Fruit fly (Drosophila melanogaster) whole organism, embryonic: ENCODE measurements around the gene CG5882.
A peak's percentile ranks its signal among the peaks of the same experiment; 100 is the strongest.

Experiments used
- Adf1 ChIP-seq: fragments of 200-800 bp; sonication (Bioruptor generic); IDR thresholded peaks from 2 replicates; pipeline ENCODE4 v1.3.6; 2022; ENCODE audit warnings: missing biosample characterization, missing genetic modification characterization
- BtbVII ChIP-seq: fragments of 200-800 bp; sonication (Bioruptor generic); optimal IDR thresholded peaks from 3 replicates; lab custom pipeline; 2017; ENCODE audit warnings: missing biosample characterization, mild to moderate bottlenecking, missing genetic modification characterization
- CG10209 ChIP-seq: fragments of 200-800 bp; sonication (Bioruptor generic); optimal IDR thresholded peaks from 3 replicates; lab custom pipeline; 2017; ENCODE audit warnings: missing biosample characterization, mild to moderate bottlenecking, missing genetic modification characterization, missing genetic modification reagents
- CG1024 ChIP-seq: fragments of 200-800 bp; sonication (Bioruptor generic); IDR thresholded peaks from 2 replicates; pipeline ENCODE4 v1.3.6; 2022; ENCODE audit warnings: missing biosample characterization, missing genetic modification characterization
- CG12104 ChIP-seq: fragments of 200-800 bp; sonication (Bioruptor generic); optimal IDR thresholded peaks from 3 replicates; lab custom pipeline; 2016; ENCODE audit warnings: missing biosample characterization, missing genetic modification characterization
- CG12769 ChIP-seq: fragments of 200-800 bp; sonication (Bioruptor generic); optimal IDR thresholded peaks from 2 replicates; lab custom pipeline; 2019; ENCODE audit warnings: missing biosample characterization, mild to moderate bottlenecking, missing genetic modification characterization, moderate library complexity
- CG16815 ChIP-seq: fragments of 200-800 bp; sonication (Bioruptor generic); optimal IDR thresholded peaks from 3 replicates; lab custom pipeline; 2017; ENCODE audit warnings: missing biosample characterization, mild to moderate bottlenecking, missing genetic modification characterization
- CG32532 ChIP-seq: fragments of 200-800 bp; sonication (Bioruptor generic); IDR thresholded peaks from 2 replicates; pipeline ENCODE4 v1.3.6; 2022; ENCODE audit warnings: missing biosample characterization, missing genetic modification characterization
- CG4820 ChIP-seq: fragments of 200-800 bp; sonication (Bioruptor generic); optimal IDR thresholded peaks from 3 replicates; lab custom pipeline; 2016; ENCODE audit warnings: missing biosample characterization, missing genetic modification characterization
- CG8290 ChIP-seq, 3 experiments: fragments of 200-800 bp; sonication (Bioruptor generic); optimal IDR thresholded peaks; 2 replicates each; lab custom pipeline; 2016 to 2019; ENCODE audit warnings: missing biosample characterization in 3 of 3, missing genetic modification characterization in 3 of 3, mild to moderate bottlenecking in 2 of 3, moderate library complexity in 1 of 3
- CG9727 ChIP-seq: fragments of 200-800 bp; sonication (Bioruptor generic); optimal IDR thresholded peaks from 3 replicates; lab custom pipeline; 2017; ENCODE audit warnings: missing biosample characterization, mild to moderate bottlenecking, missing genetic modification characterization
- CrebB ChIP-seq: fragments of 200-800 bp; sonication (Bioruptor generic); optimal IDR thresholded peaks from 3 replicates; lab custom pipeline; 2018; ENCODE audit warnings: missing biosample characterization, mild to moderate bottlenecking, missing genetic modification characterization
- D19B ChIP-seq: fragments of 200-800 bp; sonication (Bioruptor generic); optimal IDR thresholded peaks from 2 replicates; lab custom pipeline; 2017; ENCODE audit warnings: missing biosample characterization, mild to moderate bottlenecking, missing genetic modification characterization
- Dad ChIP-seq: fragments of 200-800 bp; sonication (Bioruptor generic); optimal IDR thresholded peaks from 3 replicates; lab custom pipeline; 2016; ENCODE audit warnings: missing biosample characterization, missing genetic modification characterization
- Dip3 ChIP-seq: fragments of 200-800 bp; sonication (Bioruptor generic); optimal IDR thresholded peaks from 3 replicates; lab custom pipeline; 2016; ENCODE audit warnings: missing biosample characterization, missing genetic modification characterization
- Dll ChIP-seq: fragments of 200-800 bp; sonication (Bioruptor generic); IDR thresholded peaks from 4 replicates; pipeline ENCODE4 v1.3.6; 2022; ENCODE audit warnings: missing biosample characterization, missing genetic modification characterization; ENCODE audit not compliant: partially characterized antibody
- Drgx ChIP-seq: fragments of 200-800 bp; sonication (Bioruptor generic); IDR thresholded peaks from 2 replicates; pipeline ENCODE4 v1.3.6; 2022; ENCODE audit warnings: missing biosample characterization, missing genetic modification characterization
- E2f2 ChIP-seq: fragments of 200-800 bp; sonication (Bioruptor generic); IDR thresholded peaks from 2 replicates; pipeline ENCODE4 v1.3.6; 2022; ENCODE audit warnings: missing biosample characterization, missing genetic modification characterization
- Elba2 ChIP-seq: fragments of 200-800 bp; sonication (Bioruptor generic); optimal IDR thresholded peaks from 3 replicates; lab custom pipeline; 2016; ENCODE audit warnings: missing biosample characterization, missing genetic modification characterization
- Gsc ChIP-seq: fragments of 200-800 bp; sonication (Bioruptor generic); IDR thresholded peaks from 2 replicates; pipeline ENCODE4 v1.3.6; 2022; ENCODE audit warnings: missing biosample characterization, missing genetic modification characterization
- HLH54F ChIP-seq: fragments of 200-800 bp; sonication (Bioruptor generic); optimal IDR thresholded peaks from 3 replicates; lab custom pipeline; 2016; ENCODE audit warnings: missing biosample characterization, missing genetic modification characterization
- Mad ChIP-seq: fragments of 200-800 bp; sonication (Bioruptor generic); optimal IDR thresholded peaks from 2 replicates; lab custom pipeline; 2016; ENCODE audit warnings: missing biosample characterization, missing genetic modification characterization
- Meics ChIP-seq: fragments of 200-800 bp; sonication (Bioruptor generic); optimal IDR thresholded peaks from 2 replicates; lab custom pipeline; 2017; ENCODE audit warnings: missing biosample characterization, mild to moderate bottlenecking, missing genetic modification characterization
- Ptx1 ChIP-seq: fragments of 200-800 bp; sonication (Bioruptor generic); IDR thresholded peaks from 2 replicates; pipeline ENCODE4 v1.3.6; 2022; ENCODE audit warnings: missing biosample characterization, missing genetic modification characterization
- Scr ChIP-seq: fragments of 200-800 bp; sonication (Bioruptor generic); IDR thresholded peaks from 2 replicates; pipeline ENCODE4 v1.3.6; 2022; ENCODE audit warnings: missing biosample characterization, missing genetic modification characterization; ENCODE audit not compliant: partially characterized antibody
- Sry-β ChIP-seq: fragments of 200-800 bp; sonication (Bioruptor generic); optimal IDR thresholded peaks from 2 replicates; lab custom pipeline; 2018; ENCODE audit warnings: missing biosample characterization, mild to moderate bottlenecking, missing genetic modification characterization, moderate library complexity
- ara ChIP-seq: fragments of 200-800 bp; sonication (Bioruptor generic); IDR thresholded peaks from 2 replicates; pipeline ENCODE4 v1.3.6; 2022; ENCODE audit warnings: missing biosample characterization, missing genetic modification characterization
- caup ChIP-seq: fragments of 200-800 bp; sonication (Bioruptor generic); optimal IDR thresholded peaks from 3 replicates; lab custom pipeline; 2017; ENCODE audit warnings: missing biosample characterization, mild to moderate bottlenecking, missing genetic modification characterization, moderate library complexity; ENCODE audit not compliant: severe bottlenecking
- chinmo ChIP-seq: fragments of 200-800 bp; sonication (Bioruptor generic); IDR thresholded peaks from 4 replicates; pipeline ENCODE4 v1.3.6; 2022; ENCODE audit warnings: missing biosample characterization, missing genetic modification characterization; ENCODE audit not compliant: partially characterized antibody
- crol ChIP-seq: fragments of 200-800 bp; sonication (Bioruptor generic); IDR thresholded peaks from 2 replicates; pipeline ENCODE4 v1.3.6; 2022; ENCODE audit warnings: missing biosample characterization, missing genetic modification characterization
- dmrt11E ChIP-seq: fragments of 200-800 bp; sonication (Bioruptor generic); optimal IDR thresholded peaks from 3 replicates; lab custom pipeline; 2018; ENCODE audit warnings: missing biosample characterization, mild to moderate bottlenecking, missing genetic modification characterization, moderate library complexity
- dmrt99B ChIP-seq: fragments of 200-800 bp; sonication (Bioruptor generic); optimal IDR thresholded peaks from 2 replicates; lab custom pipeline; 2018; ENCODE audit warnings: missing biosample characterization, mild to moderate bottlenecking, missing genetic modification characterization, moderate library complexity
- emc ChIP-seq: fragments of 200-800 bp; sonication (Bioruptor generic); optimal IDR thresholded peaks from 2 replicates; lab custom pipeline; 2016; ENCODE audit warnings: missing biosample characterization, missing genetic modification characterization
- ftz-f1 ChIP-seq: fragments of 200-800 bp; sonication (Bioruptor generic); optimal IDR thresholded peaks from 2 replicates; lab custom pipeline; 2016; ENCODE audit warnings: missing biosample characterization, missing genetic modification characterization
- gem ChIP-seq: fragments of 200-800 bp; sonication (Bioruptor generic); optimal IDR thresholded peaks from 2 replicates; lab custom pipeline; 2019; ENCODE audit warnings: missing biosample characterization, mild to moderate bottlenecking, missing genetic modification characterization, moderate library complexity
- gfzf ChIP-seq: fragments of 200-800 bp; sonication (Bioruptor generic); optimal IDR thresholded peaks from 2 replicates; lab custom pipeline; 2016; ENCODE audit warnings: missing biosample characterization, mild to moderate bottlenecking, missing genetic modification characterization, moderate library complexity
- her ChIP-seq: fragments of 200-800 bp; sonication (Bioruptor generic); optimal IDR thresholded peaks from 2 replicates; lab custom pipeline; 2016; ENCODE audit warnings: missing biosample characterization, missing genetic modification characterization
- insv ChIP-seq, 2 experiments: fragments of 200-800 bp; sonication (Bioruptor generic); optimal IDR thresholded peaks; 3 replicates each; lab custom pipeline; 2016 to 2018; ENCODE audit warnings: missing biosample characterization in 2 of 2, missing genetic modification characterization in 2 of 2
- pfk ChIP-seq: fragments of 200-800 bp; sonication (Bioruptor generic); optimal IDR thresholded peaks from 2 replicates; lab custom pipeline; 2018; ENCODE audit warnings: missing biosample characterization, mild to moderate bottlenecking, missing genetic modification characterization, moderate library complexity
- pum ChIP-seq: fragments of 200-800 bp; sonication (Bioruptor generic); optimal IDR thresholded peaks from 2 replicates; lab custom pipeline; 2016; ENCODE audit warnings: missing biosample characterization, missing genetic modification characterization
- ro ChIP-seq: fragments of 200-800 bp; sonication (Bioruptor generic); IDR thresholded peaks from 2 replicates; pipeline ENCODE4 v1.3.6; 2022; ENCODE audit warnings: missing biosample characterization, missing genetic modification characterization
- tio ChIP-seq: fragments of 200-800 bp; sonication (Bioruptor generic); optimal IDR thresholded peaks from 2 replicates; lab custom pipeline; 2017; ENCODE audit warnings: missing biosample characterization, missing genetic modification characterization, inconsistent platforms
- tx ChIP-seq: fragments of 200-800 bp; sonication (Bioruptor generic); optimal IDR thresholded peaks from 2 replicates; lab custom pipeline; 2016; ENCODE audit warnings: missing biosample characterization, missing genetic modification characterization

CG5882 gene

dm6 chr3R:27153062-27153878, 34.8 kb downstream of the CG5882 start (continued):
- no peak for TF ChIP-seq pfk
- peak; percentile 48; the same call in 1 of the 2 replicates for TF ChIP-seq CG32532 (GFP tag; lab: Robert Waterston, UW)
- peak; percentile 35 for TF ChIP-seq CG4820 (GFP tag; lab: Kevin White, UChicago)
- peak; percentile 59 for TF ChIP-seq D19B
- peak; percentile 70 for TF ChIP-seq CG9727 (GFP tag; lab: Kevin White, UChicago)
- no peak for TF ChIP-seq Drgx (GFP tag; lab: Robert Waterston, UW)
- TF ChIP-seq Elba2 (GFP tag; lab: Kevin White, UChicago) = no peak
- no peak for TF ChIP-seq Dll (GFP tag; lab: Robert Waterston, UW)
- TF ChIP-seq tio (GFP tag; lab: Kevin White, UChicago) = peak; percentile 77
- TF ChIP-seq BtbVII (GFP tag; lab: Kevin White, UChicago) = peak; percentile 64
- TF ChIP-seq tx (GFP tag; lab: Kevin White, UChicago) = no peak
- peak; percentile 51 for TF ChIP-seq dmrt99B
- no peak for TF ChIP-seq emc (GFP tag; lab: Kevin White, UChicago)
- no peak for TF ChIP-seq ro (GFP tag; lab: Robert Waterston, UW)
- no peak for TF ChIP-seq ara
- TF ChIP-seq Sry-β (GFP tag; lab: Kevin White, UChicago) = no peak
- peak; percentile 72 for TF ChIP-seq gem
- TF ChIP-seq HLH54F (GFP tag; lab: Kevin White, UChicago) = peak; percentile 37
- TF ChIP-seq CrebB (tag; lab: Kevin White, UChicago) = no peak
- TF ChIP-seq E2f2 (GFP tag; lab: Robert Waterston, UW) = no peak
- no peak for TF ChIP-seq Mad
- no peak for TF ChIP-seq CG8290 (GFP tag; optimal IDR thresholded peaks at IDR 0.05; lab: Kevin White, UChicago)
- TF ChIP-seq CG8290 (tag; optimal IDR thresholded peaks at IDR 0.05; lab: Kevin White, UChicago) = peak in 1 of 2 experiments; percentile 43
- no peak for TF ChIP-seq Dad
- no peak for TF ChIP-seq CG1024 (GFP tag; lab: Robert Waterston, UW)
- no peak for TF ChIP-seq Gsc (GFP tag; lab: Robert Waterston, UW)
- TF ChIP-seq Meics (GFP tag; lab: Kevin White, UChicago) = peak; percentile 71
- TF ChIP-seq dmrt11E (tag; lab: Kevin White, UChicago) = peak; percentile 9
- TF ChIP-seq CG12104 (GFP tag; lab: Kevin White, UChicago) = peak; percentile 61
- no peak for TF ChIP-seq insv (GFP tag; optimal IDR thresholded peaks at IDR 0.05; lab: Kevin White, UChicago)
- no peak for TF ChIP-seq Scr (GFP tag; lab: Robert Waterston, UW)
- peak; percentile 71 for TF ChIP-seq CG10209 (GFP tag; lab: Kevin White, UChicago)
- peak; percentile 67 for TF ChIP-seq caup
- peak; percentile 34 for TF ChIP-seq CG16815 (GFP tag; lab: Kevin White, UChicago)
- no peak for TF ChIP-seq pum (GFP tag; lab: Kevin White, UChicago)

- TF ChIP-seq crol (peak; percentile 39; the same call in 1 of the 2 replicates), ftz-f1 (GFP tag; lab: Kevin White, UChicago) (peak; percentile 82), gfzf (GFP tag; lab: Kevin White, UChicago) (no peak), Ptx1 (GFP tag; lab: Robert Waterston, UW) (no peak), Adf1 (peak; percentile 3; the same call in 1 of the 2 replicates), Dip3 (GFP tag; lab: Kevin White, UChicago) (no peak), CG12769 (tag; lab: Kevin White, UChicago) (no peak), chinmo (GFP tag; lab: Robert Waterston, UW) (0 out of 4 replicates have a peak, but pooled peaks have one; percentile 31), her (GFP tag; lab: Kevin White, UChicago) (no peak), dmrt99B (no peak), CG10209 (GFP tag; lab: Kevin White, UChicago) (no peak)
These were observed 35.6 kb downstream of the CG5882 start for dm6 chr3R:27154001-27154400.
